Worm (Caenorhabditis elegans) whole organism, L4 larva: ENCODE measurements around the gene ZK353.10.

Experiments
- F37D6.2 ChIP-seq: sonication (generic microtip); optimal IDR thresholded peaks from 2 replicates; lab custom pipeline; 2016; ENCODE audit warnings: mild to moderate bottlenecking, missing genetic modification characterization, missing compliant biosample characterization
- T20F7.1 ChIP-seq: fragments of 200-800 bp; sonication (Bioruptor generic); optimal IDR thresholded peaks from 2 replicates; lab custom pipeline; 2018; ENCODE audit warnings: mild to moderate bottlenecking, missing genetic modification characterization, missing compliant biosample characterization
- ama-1 ChIP-seq: fragments of 150-350 bp; optimal IDR thresholded peaks from 2 replicates; lab custom pipeline; 2014; ENCODE audit warnings: inconsistent platforms, mixed read lengths
- dve-1 ChIP-seq: sonication (generic microtip); optimal IDR thresholded peaks from 2 replicates; lab custom pipeline; 2017; ENCODE audit warnings: antibody characterized with exemption, mild to moderate bottlenecking, missing genetic modification characterization, missing compliant biosample characterization; ENCODE audit not compliant: insufficient read depth
- egl-27 ChIP-seq: sonication (generic microtip); optimal IDR thresholded peaks from 3 replicates; lab custom pipeline; 2017; ENCODE audit warnings: missing biosample characterization, missing genetic modification reagents, missing genetic modification characterization
- hlh-30 ChIP-seq: sonication (generic microtip); optimal IDR thresholded peaks from 2 replicates; lab custom pipeline; 2017; ENCODE audit warnings: antibody characterized with exemption, mild to moderate bottlenecking, missing genetic modification characterization, missing compliant biosample characterization; ENCODE audit not compliant: insufficient read depth
- lin-15B ChIP-seq: fragments of 150-350 bp; sonication (generic microtip); optimal IDR thresholded peaks from 3 replicates; lab custom pipeline; 2014; ENCODE audit warnings: missing biosample characterization, missing genetic modification characterization
- lsy-2 ChIP-seq, 2 experiments: fragments of 150-350 bp in 1 of 2; sonication (generic microtip) in 1 of 2; optimal IDR thresholded peaks; 2 replicates each; lab custom pipeline; 2014 to 2017; ENCODE audit warnings: missing biosample characterization in 2 of 2, missing genetic modification characterization in 2 of 2
- nhr-111 ChIP-seq: fragments of 200-800 bp; sonication (Bioruptor generic); optimal IDR thresholded peaks from 2 replicates; lab custom pipeline; 2018; ENCODE audit warnings: mild to moderate bottlenecking, missing genetic modification characterization, missing compliant biosample characterization
- pqm-1 ChIP-seq: sonication (generic microtip); optimal IDR thresholded peaks from 2 replicates; lab custom pipeline; 2017; ENCODE audit warnings: missing biosample characterization, missing genetic modification characterization
- unc-62 ChIP-seq, 3 experiments: fragments of 150-350 bp in 1 of 3; sonication (generic microtip); optimal IDR thresholded peaks in 2 of 3; peaks in 1 of 3; 1 replicate in 1 of 3; 2 replicates in 2 of 3; lab custom pipeline; 2014 to 2017; ENCODE audit warnings: missing biosample characterization in 3 of 3, missing genetic modification characterization in 3 of 3, missing genetic modification reagents in 3 of 3, missing genotype in 1 of 3

- no peak for TF ChIP-seq T20F7.1 (GFP tag; lab: Kevin White, UChicago)
- TF ChIP-seq nhr-111 (GFP tag; lab: Kevin White, UChicago) = no peak
- no peak for TF ChIP-seq pqm-1
- no peak for TF ChIP-seq ama-1 (lab: Kevin White, UChicago)
- no peak for TF ChIP-seq lsy-2 (tag; optimal IDR thresholded peaks at IDR 0.05; lab: Kevin White, UChicago)
- no peak for TF ChIP-seq unc-62 (GFP tag; optimal IDR thresholded peaks at IDR 0.05 in 1 of 2; lab: Kevin White, UChicago)
- TF ChIP-seq unc-62 (tag; optimal IDR thresholded peaks at IDR 0.05; lab: Kevin White, UChicago) = no peak
- no peak for TF ChIP-seq egl-27 (tag; lab: Kevin White, UChicago)
- TF ChIP-seq F37D6.2 (tag; lab: Kevin White, UChicago) = no peak
- no peak for TF ChIP-seq hlh-30
- no peak for TF ChIP-seq lin-15B (tag; lab: Kevin White, UChicago)
- no peak for TF ChIP-seq dve-1
Observed at ce11 chrIII:8368619-8369018, 25.6 kb downstream of the ZK353.10 start, which contains the start of gene R05D3.9.
